Fruit fly (Drosophila melanogaster) whole organism, embryonic: ENCODE data around the gene CG6785.
A peak's percentile ranks its signal among the peaks of the same experiment; 100 is the strongest.

Experiments used
- CG10209 ChIP-seq: fragments of 200-800 bp; sonication (Bioruptor generic); optimal IDR thresholded peaks from 3 replicates; lab custom pipeline; 2017; ENCODE audit warnings: missing biosample characterization, mild to moderate bottlenecking, missing genetic modification characterization, missing genetic modification reagents
- CG11398 ChIP-seq: fragments of 200-800 bp; sonication (Bioruptor generic); optimal IDR thresholded peaks from 2 replicates; lab custom pipeline; 2016; ENCODE audit warnings: missing biosample characterization, missing genetic modification characterization
- CG12236 ChIP-seq: fragments of 200-800 bp; sonication (Bioruptor generic); optimal IDR thresholded peaks from 2 replicates; lab custom pipeline; 2016; ENCODE audit warnings: missing biosample characterization, missing genetic modification characterization
- CG14667 ChIP-seq: fragments of 200-800 bp; sonication (Bioruptor generic); IDR thresholded peaks from 2 replicates; pipeline ENCODE4 v1.3.6; 2022; ENCODE audit warnings: missing biosample characterization, missing genetic modification characterization
- CG1647 ChIP-seq: fragments of 200-800 bp; sonication (Bioruptor generic); optimal IDR thresholded peaks from 3 replicates; lab custom pipeline; 2016; ENCODE audit warnings: missing biosample characterization, missing genetic modification characterization
- CG18262 ChIP-seq: fragments of 200-800 bp; optimal IDR thresholded peaks from 3 replicates; lab custom pipeline; 2019; ENCODE audit warnings: missing biosample characterization, mild to moderate bottlenecking, missing genetic modification characterization, moderate library complexity
- CG32772 ChIP-seq: fragments of 200-800 bp; sonication (Bioruptor generic); IDR thresholded peaks from 2 replicates; pipeline ENCODE4 v1.3.6; 2022; ENCODE audit warnings: missing biosample characterization, missing genetic modification characterization
- CG34376 ChIP-seq: fragments of 200-800 bp; sonication (Bioruptor generic); optimal IDR thresholded peaks from 2 replicates; lab custom pipeline; 2018; ENCODE audit warnings: missing biosample characterization, mild to moderate bottlenecking, missing genetic modification characterization
- CG34422 ChIP-seq: fragments of 200-800 bp; sonication (Bioruptor generic); IDR thresholded peaks from 3 replicates; pipeline ENCODE4 v1.3.6; 2022; ENCODE audit warnings: missing biosample characterization, missing genetic modification characterization
- CG4360 ChIP-seq: fragments of 200-800 bp; sonication (Bioruptor generic); IDR thresholded peaks from 2 replicates; pipeline ENCODE4 v1.3.6; 2022; ENCODE audit warnings: missing biosample characterization, missing genetic modification characterization
- CG4404 ChIP-seq: fragments of 200-800 bp; sonication (Bioruptor generic); IDR thresholded peaks from 2 replicates; pipeline ENCODE4 v1.3.6; 2022; ENCODE audit warnings: missing biosample characterization, missing genetic modification characterization
- CG4617 ChIP-seq: fragments of 200-800 bp; sonication (Bioruptor generic); optimal IDR thresholded peaks from 3 replicates; lab custom pipeline; 2016; ENCODE audit warnings: missing biosample characterization, missing genetic modification characterization, borderline replicate concordance
- CG8765 ChIP-seq: fragments of 200-800 bp; sonication (Bioruptor generic); IDR thresholded peaks from 2 replicates; pipeline ENCODE4 v1.3.6; 2022; ENCODE audit warnings: missing biosample characterization, missing genetic modification characterization
- CG8924 ChIP-seq: fragments of 200-800 bp; optimal IDR thresholded peaks from 3 replicates; lab custom pipeline; 2019; ENCODE audit warnings: missing biosample characterization, mild to moderate bottlenecking, missing genetic modification characterization, moderate library complexity
- CTCF ChIP-seq: fragments of 200-800 bp; sonication (Bioruptor generic); optimal IDR thresholded peaks from 2 replicates; lab custom pipeline; 2017; ENCODE audit warnings: missing biosample characterization, mild to moderate bottlenecking, missing genetic modification characterization, moderate library complexity
- Chrac-16 ChIP-seq: fragments of 200-800 bp; sonication (Bioruptor generic); optimal IDR thresholded peaks from 3 replicates; lab custom pipeline; 2016; ENCODE audit warnings: missing biosample characterization, missing genetic modification characterization
- D ChIP-seq, 2 experiments: fragments of 200-800 bp in 1 of 2; fragments of >200 bp in 1 of 2; sonication (Bioruptor generic) in 1 of 2; optimal IDR thresholded peaks; 2 replicates in 1 of 2; 3 replicates in 1 of 2; lab custom pipeline; 2017; ENCODE audit warnings: mild to moderate bottlenecking in 1 of 2, missing biosample characterization in 1 of 2, missing genetic modification characterization in 1 of 2, missing genetic modification reagents in 1 of 2
- Dref ChIP-seq: fragments of 200-800 bp; sonication (Bioruptor generic); IDR thresholded peaks from 2 replicates; pipeline ENCODE4 v1.3.6; 2022; ENCODE audit warnings: missing biosample characterization, missing genetic modification characterization
- HLH3B ChIP-seq: fragments of 200-800 bp; sonication (Bioruptor generic); IDR thresholded peaks from 2 replicates; pipeline ENCODE4 v1.3.6; 2022; ENCODE audit warnings: missing biosample characterization, missing genetic modification characterization
- Jarid2 ChIP-seq: fragments of 200-800 bp; sonication (Bioruptor generic); optimal IDR thresholded peaks from 3 replicates; lab custom pipeline; 2017; ENCODE audit warnings: mild to moderate bottlenecking, missing biosample characterization, missing genetic modification reagents, missing genetic modification characterization
- Lpt ChIP-seq: fragments of >200 bp; optimal IDR thresholded peaks from 2 replicates; lab custom pipeline; 2018; ENCODE audit warnings: missing biosample characterization, missing genetic modification characterization
- MTF-1 ChIP-seq: fragments of 200-800 bp; sonication (Bioruptor generic); optimal IDR thresholded peaks from 2 replicates; lab custom pipeline; 2018; ENCODE audit warnings: missing biosample characterization, mild to moderate bottlenecking, missing genetic modification characterization, borderline replicate concordance
- Max ChIP-seq: fragments of 200-800 bp; sonication (Bioruptor generic); optimal IDR thresholded peaks from 2 replicates; lab custom pipeline; 2016; ENCODE audit warnings: missing biosample characterization, mild to moderate bottlenecking, missing genetic modification characterization
- Meics ChIP-seq: fragments of 200-800 bp; sonication (Bioruptor generic); optimal IDR thresholded peaks from 2 replicates; lab custom pipeline; 2017; ENCODE audit warnings: missing biosample characterization, mild to moderate bottlenecking, missing genetic modification characterization
- NFAT ChIP-seq: fragments of 200-800 bp; sonication (Bioruptor generic); IDR thresholded peaks from 2 replicates; pipeline ENCODE4 v1.3.6; 2022; ENCODE audit warnings: missing biosample characterization, missing genetic modification characterization
- Oli ChIP-seq: fragments of 200-800 bp; sonication (Bioruptor generic); optimal IDR thresholded peaks from 2 replicates; lab custom pipeline; 2018; ENCODE audit warnings: missing biosample characterization, mild to moderate bottlenecking, missing genetic modification characterization, moderate library complexity
- Optix ChIP-seq: fragments of 200-800 bp; sonication (Bioruptor generic); IDR thresholded peaks from 3 replicates; pipeline ENCODE4 v1.3.6; 2022; ENCODE audit warnings: missing biosample characterization, missing genetic modification characterization
- PHDP ChIP-seq: fragments of 200-800 bp; sonication (Bioruptor generic); optimal IDR thresholded peaks from 3 replicates; lab custom pipeline; 2018; ENCODE audit warnings: missing biosample characterization, mild to moderate bottlenecking, missing genetic modification characterization, moderate library complexity
- Stat92E ChIP-seq, 3 experiments: fragments of >200 bp in 2 of 3; fragments of 200-800 bp in 1 of 3; sonication (Bioruptor generic) in 1 of 3; optimal IDR thresholded peaks; 2 replicates each; lab custom pipeline; 2017 to 2019; ENCODE audit warnings: missing biosample characterization in 3 of 3, missing genetic modification characterization in 3 of 3, mild to moderate bottlenecking in 1 of 3, moderate library complexity in 1 of 3
- Vsx1 ChIP-seq: fragments of 200-800 bp; sonication (Bioruptor generic); optimal IDR thresholded peaks from 2 replicates; lab custom pipeline; 2017; ENCODE audit warnings: missing biosample characterization, mild to moderate bottlenecking, missing genetic modification characterization, missing genetic modification reagents
- bbx ChIP-seq: fragments of 200-800 bp; sonication (Bioruptor generic); IDR thresholded peaks from 2 replicates; pipeline ENCODE4 v1.3.6; 2022; ENCODE audit warnings: missing biosample characterization, missing genetic modification characterization; ENCODE audit not compliant: partially characterized antibody
- cato ChIP-seq: fragments of 200-800 bp; sonication (Bioruptor generic); optimal IDR thresholded peaks from 2 replicates; lab custom pipeline; 2016; ENCODE audit warnings: missing biosample characterization, missing genetic modification characterization, borderline replicate concordance
- cwo ChIP-seq: fragments of 200-800 bp; sonication (Bioruptor generic); optimal IDR thresholded peaks from 3 replicates; lab custom pipeline; 2017; ENCODE audit warnings: missing biosample characterization, missing genetic modification characterization, mild to moderate bottlenecking, moderate library complexity, missing genetic modification reagents
- disco-r ChIP-seq: fragments of 200-800 bp; sonication (Bioruptor generic); optimal IDR thresholded peaks from 2 replicates; lab custom pipeline; 2016; ENCODE audit warnings: missing biosample characterization, missing genetic modification characterization
- eve ChIP-seq, 2 experiments: fragments of >200 bp; optimal IDR thresholded peaks; 2 replicates each; lab custom pipeline; 2017; ENCODE audit warnings: missing biosample characterization in 2 of 2, missing genetic modification characterization in 2 of 2
- grn ChIP-seq: fragments of 200-800 bp; sonication (Bioruptor generic); optimal IDR thresholded peaks from 3 replicates; lab custom pipeline; 2017; ENCODE audit warnings: missing biosample characterization, missing genetic modification characterization
- insv ChIP-seq, 2 experiments: fragments of 200-800 bp; sonication (Bioruptor generic); optimal IDR thresholded peaks; 3 replicates each; lab custom pipeline; 2016 to 2018; ENCODE audit warnings: missing biosample characterization in 2 of 2, missing genetic modification characterization in 2 of 2
- lilli ChIP-seq: fragments of 200-800 bp; sonication (Bioruptor generic); optimal IDR thresholded peaks from 3 replicates; lab custom pipeline; 2016; ENCODE audit warnings: missing biosample characterization, missing genetic modification characterization
- lola ChIP-seq, 3 experiments: fragments of >200 bp in 2 of 3; fragments of 200-800 bp in 1 of 3; sonication (Bioruptor generic) in 1 of 3; optimal IDR thresholded peaks; 2 replicates each; lab custom pipeline; 2017 to 2019; ENCODE audit warnings: missing biosample characterization in 3 of 3, missing genetic modification characterization in 3 of 3, mild to moderate bottlenecking in 1 of 3, moderate library complexity in 1 of 3
- luna ChIP-seq: fragments of 200-800 bp; sonication (Bioruptor generic); optimal IDR thresholded peaks from 2 replicates; lab custom pipeline; 2016; ENCODE audit warnings: missing biosample characterization, missing genetic modification characterization
- oc ChIP-seq: fragments of 200-800 bp; sonication (Bioruptor generic); optimal IDR thresholded peaks from 2 replicates; lab custom pipeline; 2018; ENCODE audit warnings: missing biosample characterization, mild to moderate bottlenecking, missing genetic modification characterization, moderate library complexity
- p53 ChIP-seq: fragments of 200-800 bp; sonication (Bioruptor generic); optimal IDR thresholded peaks from 2 replicates; lab custom pipeline; 2016; ENCODE audit warnings: missing biosample characterization, missing genetic modification characterization
- pb ChIP-seq: fragments of 200-800 bp; sonication (Bioruptor generic); optimal IDR thresholded peaks from 3 replicates; lab custom pipeline; 2016; ENCODE audit warnings: missing biosample characterization, missing genetic modification characterization
- prd ChIP-seq, 3 experiments: fragments of >200 bp in 2 of 3; fragments of 200-800 bp in 1 of 3; sonication (Bioruptor generic) in 1 of 3; optimal IDR thresholded peaks in 2 of 3; IDR thresholded peaks in 1 of 3; 2 replicates in 2 of 3; 3 replicates in 1 of 3; pipeline versions ENCODE4 v1.3.6 to Lab custom; 2017 to 2022; ENCODE audit warnings: missing biosample characterization in 1 of 3, missing genetic modification characterization in 1 of 3
- scrt ChIP-seq: fragments of 200-800 bp; sonication (Bioruptor generic); optimal IDR thresholded peaks from 2 replicates; lab custom pipeline; 2018; ENCODE audit warnings: missing biosample characterization, mild to moderate bottlenecking, missing genetic modification characterization, moderate library complexity
- slou ChIP-seq: fragments of 200-800 bp; sonication (Bioruptor generic); optimal IDR thresholded peaks from 3 replicates; lab custom pipeline; 2016; ENCODE audit warnings: missing biosample characterization, missing genetic modification characterization
- sug ChIP-seq: fragments of 200-800 bp; optimal IDR thresholded peaks from 2 replicates; lab custom pipeline; 2019; ENCODE audit warnings: missing biosample characterization, mild to moderate bottlenecking, missing genetic modification characterization, moderate library complexity
- ttk ChIP-seq: fragments of 200-800 bp; sonication (Bioruptor generic); IDR thresholded peaks from 2 replicates; pipeline ENCODE4 v2.1.2; 2022; ENCODE audit warnings: missing biosample characterization, missing genetic modification characterization
- unpg ChIP-seq: fragments of 200-800 bp; sonication (Bioruptor generic); optimal IDR thresholded peaks from 3 replicates; lab custom pipeline; 2018; ENCODE audit warnings: missing biosample characterization, mild to moderate bottlenecking, missing genetic modification characterization, moderate library complexity
- vfl ChIP-seq: fragments of 200-800 bp; sonication (Bioruptor generic); optimal IDR thresholded peaks from 2 replicates; lab custom pipeline; 2016; ENCODE audit warnings: missing biosample characterization, missing genetic modification characterization

The CG6785 gene

dm6 chr2L:12030552-12031131, 14.4 kb downstream of the CG6785 start:
- TF ChIP-seq p53 (GFP tag; lab: Kevin White, UChicago) = no peak
- TF ChIP-seq cato (GFP tag; lab: Kevin White, UChicago) = no peak
- no peak for TF ChIP-seq slou (GFP tag; lab: Kevin White, UChicago)
- TF ChIP-seq Max (GFP tag; lab: Kevin White, UChicago) = no peak
- TF ChIP-seq CG32772 = no peak
- TF ChIP-seq pb (GFP tag; lab: Kevin White, UChicago) = no peak
- TF ChIP-seq prd (optimal IDR thresholded peaks at IDR 0.05; lab: Kevin White, UChicago) = no peak
- TF ChIP-seq prd (GFP tag; IDR thresholded peaks at IDR 0.05; lab: Robert Waterston, UW) = no peak
- TF ChIP-seq PHDP (tag; lab: Kevin White, UChicago) = peak; percentile 9
- TF ChIP-seq MTF-1 (GFP tag; lab: Kevin White, UChicago) = no peak
- TF ChIP-seq sug = peak; percentile 74
- TF ChIP-seq scrt (GFP tag; lab: Kevin White, UChicago) = no peak
- no peak for TF ChIP-seq vfl (GFP tag; lab: Kevin White, UChicago)
- no peak for TF ChIP-seq CG4617 (GFP tag; lab: Kevin White, UChicago)
- TF ChIP-seq CG8765 (GFP tag; lab: Robert Waterston, UW) = no peak
- no peak for TF ChIP-seq CG12236 (GFP tag; lab: Kevin White, UChicago)
- TF ChIP-seq oc (tag; lab: Kevin White, UChicago) = no peak
- TF ChIP-seq CG11398 (GFP tag; lab: Kevin White, UChicago) = no peak
- no peak for TF ChIP-seq unpg (GFP tag; lab: Kevin White, UChicago)
- no peak for TF ChIP-seq Lpt
- TF ChIP-seq CG10209 (GFP tag; lab: Kevin White, UChicago) = no peak
- no peak for TF ChIP-seq CG18262 (tag; lab: Kevin White, UChicago)
- TF ChIP-seq insv (GFP tag; optimal IDR thresholded peaks at IDR 0.05; lab: Kevin White, UChicago) = no peak
- TF ChIP-seq lilli (GFP tag; lab: Kevin White, UChicago) = no peak
- no peak for TF ChIP-seq CG4360 (GFP tag; lab: Robert Waterston, UW)
- peak; percentile 82 for TF ChIP-seq CG34376
- peak; percentile 74 for TF ChIP-seq cwo (GFP tag; lab: Kevin White, UChicago)
- TF ChIP-seq Dref (GFP tag; lab: Robert Waterston, UW) = no peak
- no peak for TF ChIP-seq CG14667 (GFP tag; lab: Robert Waterston, UW)
- TF ChIP-seq lola (GFP tag; optimal IDR thresholded peaks at IDR 0.05; lab: Kevin White, UChicago) = no peak
- TF ChIP-seq Chrac-16 (GFP tag; lab: Kevin White, UChicago) = no peak
- TF ChIP-seq bbx = no peak
- TF ChIP-seq Jarid2 = no peak
- no peak for TF ChIP-seq Oli (tag; lab: Kevin White, UChicago)
- no peak for TF ChIP-seq disco-r
- TF ChIP-seq eve (GFP tag; optimal IDR thresholded peaks at IDR 0.05; lab: Kevin White, UChicago) = no peak
- no peak for TF ChIP-seq HLH3B
- TF ChIP-seq CG1647 (GFP tag; lab: Kevin White, UChicago) = no peak
- TF ChIP-seq luna (GFP tag; lab: Kevin White, UChicago) = no peak
- TF ChIP-seq Stat92E (GFP tag; optimal IDR thresholded peaks at IDR 0.05; lab: Kevin White, UChicago) = no peak
- no peak for TF ChIP-seq Meics (GFP tag; lab: Kevin White, UChicago)
- TF ChIP-seq grn (GFP tag; lab: Kevin White, UChicago) = peak; percentile 95
- TF ChIP-seq NFAT (GFP tag; lab: Robert Waterston, UW) = 0 out of 2 replicates have a peak, but pooled peaks have one; percentile 7
- no peak for TF ChIP-seq D (optimal IDR thresholded peaks at IDR 0.05; lab: Kevin White, UChicago)
- TF ChIP-seq D (GFP tag; optimal IDR thresholded peaks at IDR 0.05; lab: Kevin White, UChicago) = no peak
- TF ChIP-seq CG34422 (GFP tag; lab: Robert Waterston, UW) = no peak
- no peak for TF ChIP-seq CG8924
- no peak for TF ChIP-seq CTCF (GFP tag; lab: Kevin White, UChicago)
- no peak for TF ChIP-seq Optix (GFP tag; lab: Robert Waterston, UW)
- TF ChIP-seq ttk (GFP tag; lab: Robert Waterston, UW) = no peak
- TF ChIP-seq CG4404 (GFP tag; lab: Robert Waterston, UW) = no peak
- TF ChIP-seq Vsx1 (GFP tag; lab: Kevin White, UChicago) = no peak
